Worm (Caenorhabditis elegans) whole organism, L2 larva: ENCODE measurements around the gene fbxb-25.
"Not testable (repeated sequence)": the region's sequence is repeated elsewhere in the genome, so short reads cannot be mapped to it uniquely, and the experiment has no call there.

ENCODE experiments used
- C34F6.9 ChIP-seq: fragments of 150-350 bp; optimal IDR thresholded peaks from 2 replicates; lab custom pipeline; 2014; ENCODE audit warnings: missing biosample characterization, missing genetic modification characterization
- F13H6.1 ChIP-seq: sonication (generic microtip); optimal IDR thresholded peaks from 2 replicates; lab custom pipeline; 2016; ENCODE audit warnings: missing genetic modification characterization, missing compliant biosample characterization
- R02D3.7 ChIP-seq: fragments of 150-350 bp; optimal IDR thresholded peaks from 2 replicates; lab custom pipeline; 2014; ENCODE audit warnings: missing biosample characterization, missing genetic modification characterization
- Y55F3AM.14 ChIP-seq: fragments of 200-800 bp; sonication (Bioruptor generic); optimal IDR thresholded peaks from 2 replicates; lab custom pipeline; 2018; ENCODE audit warnings: mild to moderate bottlenecking, missing genetic modification characterization, missing compliant biosample characterization
- alr-1 ChIP-seq: fragments of 150-350 bp; optimal IDR thresholded peaks from 2 replicates; lab custom pipeline; 2014; ENCODE audit warnings: missing biosample characterization, missing genetic modification characterization
- aly-2 ChIP-seq: fragments of 150-350 bp; optimal IDR thresholded peaks from 2 replicates; lab custom pipeline; 2014; ENCODE audit warnings: missing biosample characterization, missing genetic modification characterization
- ama-1 ChIP-seq: fragments of 150-350 bp; optimal IDR thresholded peaks from 2 replicates; lab custom pipeline; 2018; ENCODE audit warnings: inconsistent platforms
- crh-2 ChIP-seq: sonication (generic microtip); optimal IDR thresholded peaks from 2 replicates; lab custom pipeline; 2017; ENCODE audit warnings: missing biosample characterization, missing genetic modification characterization
- dmd-4 ChIP-seq: sonication (generic microtip); optimal IDR thresholded peaks from 2 replicates; lab custom pipeline; 2017; ENCODE audit warnings: missing biosample characterization, missing genetic modification characterization
- fos-1 ChIP-seq: fragments of 150-350 bp; optimal IDR thresholded peaks from 2 replicates; lab custom pipeline; 2014; ENCODE audit warnings: missing biosample characterization, missing genetic modification characterization
- gmeb-1 ChIP-seq: fragments of 150-350 bp; optimal IDR thresholded peaks from 2 replicates; lab custom pipeline; 2014; ENCODE audit warnings: missing biosample characterization, missing genetic modification characterization
- lsy-2 ChIP-seq, 2 experiments: fragments of 150-350 bp in 1 of 2; sonication (generic microtip) in 1 of 2; optimal IDR thresholded peaks; 2 replicates each; lab custom pipeline; 2014 to 2017; ENCODE audit warnings: missing biosample characterization in 2 of 2, missing genetic modification characterization in 2 of 2
- mab-5 ChIP-seq: fragments of 150-350 bp; optimal IDR thresholded peaks from 2 replicates; lab custom pipeline; 2014; ENCODE audit warnings: missing biosample characterization, missing genetic modification characterization
- mbf-1 ChIP-seq: sonication (generic microtip); optimal IDR thresholded peaks from 2 replicates; lab custom pipeline; 2017; ENCODE audit warnings: missing biosample characterization, missing genetic modification characterization
- mdl-1 ChIP-seq, 2 experiments: fragments of 150-350 bp in 1 of 2; sonication (generic microtip) in 1 of 2; optimal IDR thresholded peaks; 2 replicates each; lab custom pipeline; 2017; ENCODE audit warnings: missing biosample characterization in 2 of 2, missing genetic modification characterization in 2 of 2
- nhr-10 ChIP-seq: sonication (generic microtip); optimal IDR thresholded peaks from 2 replicates; lab custom pipeline; 2017; ENCODE audit warnings: missing biosample characterization, missing genetic modification characterization
- nhr-11 ChIP-seq: fragments of 150-350 bp; optimal IDR thresholded peaks from 2 replicates; lab custom pipeline; 2014; ENCODE audit warnings: missing biosample characterization, missing genetic modification characterization
- nhr-129 ChIP-seq: fragments of 150-350 bp; optimal IDR thresholded peaks from 2 replicates; lab custom pipeline; 2014; ENCODE audit warnings: missing biosample characterization, missing genetic modification characterization
- nhr-21 ChIP-seq: fragments of 150-350 bp; optimal IDR thresholded peaks from 2 replicates; lab custom pipeline; 2014; ENCODE audit warnings: missing biosample characterization, missing genetic modification characterization
- nhr-23 ChIP-seq: fragments of 150-350 bp; optimal IDR thresholded peaks from 2 replicates; lab custom pipeline; 2014; ENCODE audit warnings: missing biosample characterization, missing genetic modification reagents, missing genetic modification characterization
- nhr-25 ChIP-seq: fragments of 150-350 bp; sonication (generic microtip); optimal IDR thresholded peaks from 3 replicates; lab custom pipeline; 2014; ENCODE audit warnings: missing biosample characterization, missing genetic modification characterization
- nhr-6 ChIP-seq: fragments of 150-350 bp; optimal IDR thresholded peaks from 2 replicates; lab custom pipeline; 2014; ENCODE audit warnings: missing biosample characterization, missing genetic modification characterization
- nhr-77 ChIP-seq: fragments of 150-350 bp; optimal IDR thresholded peaks from 2 replicates; lab custom pipeline; 2014; ENCODE audit warnings: missing biosample characterization, missing genetic modification characterization
- sem-4 ChIP-seq: fragments of 150-350 bp; optimal IDR thresholded peaks from 2 replicates; lab custom pipeline; 2014; ENCODE audit warnings: missing biosample characterization, missing genetic modification reagents, missing genetic modification characterization
- sma-3 ChIP-seq: sonication (generic microtip); optimal IDR thresholded peaks from 2 replicates; lab custom pipeline; 2016; ENCODE audit warnings: missing genetic modification reagents, missing genetic modification characterization, missing compliant biosample characterization
- sma-9 ChIP-seq, 2 experiments: fragments of 150-350 bp in 1 of 2; sonication (generic microtip) in 1 of 2; optimal IDR thresholded peaks; 2 replicates each; lab custom pipeline; 2014 to 2016; ENCODE audit warnings: missing genetic modification characterization in 2 of 2, mild to moderate bottlenecking in 1 of 2, missing biosample characterization in 1 of 2, missing compliant biosample characterization in 1 of 2, missing genetic modification reagents in 1 of 2, moderate library complexity in 1 of 2
- snpc-4 ChIP-seq: fragments of 150-350 bp; optimal IDR thresholded peaks from 2 replicates; lab custom pipeline; 2014; ENCODE audit warnings: missing biosample characterization, missing genetic modification characterization
- unc-39 ChIP-seq: fragments of 150-350 bp; optimal IDR thresholded peaks from 2 replicates; lab custom pipeline; 2014; ENCODE audit warnings: missing biosample characterization, missing genetic modification characterization
- unc-55 ChIP-seq: fragments of 150-350 bp; sonication (generic microtip); optimal IDR thresholded peaks from 3 replicates; lab custom pipeline; 2014; ENCODE audit warnings: missing biosample characterization, missing genetic modification reagents, missing genetic modification characterization
- unc-62 ChIP-seq: fragments of 150-350 bp; optimal IDR thresholded peaks from 2 replicates; lab custom pipeline; 2014; ENCODE audit warnings: missing biosample characterization, missing genetic modification reagents, missing genetic modification characterization
- ztf-11 ChIP-seq: sonication (generic microtip); optimal IDR thresholded peaks from 2 replicates; lab custom pipeline; 2017; ENCODE audit warnings: missing biosample characterization, missing genetic modification characterization
- ztf-4 ChIP-seq: fragments of 150-350 bp; optimal IDR thresholded peaks from 2 replicates; lab custom pipeline; 2014; ENCODE audit warnings: missing biosample characterization, missing genetic modification characterization

The fbxb-25 gene

ce11 chrII:1657202-1657601 is 26.6 kb upstream of the fbxb-25 start, which contains the start of gene ZC204.12:
Gene ZC204.12, minus strand, starts transcription at chrII:1657302.
- TF ChIP-seq aly-2 (tag; lab: Kevin White, UChicago) (no peak), C34F6.9 (no peak), crh-2 (tag; lab: Kevin White, UChicago) (no peak), alr-1 (tag; lab: Kevin White, UChicago) (no peak), ztf-4 (tag; lab: Kevin White, UChicago) (no peak), ama-1 (lab: Kevin White, UChicago) (no peak), unc-39 (tag; lab: Kevin White, UChicago) (no peak), Y55F3AM.14 (no peak)

ce11 chrII:1659729-1660128 is 24.1 kb upstream of the fbxb-25 start:
- peak; percentile 21 for TF ChIP-seq fos-1 (tag; lab: Kevin White, UChicago)

ce11 chrII:1660888-1661287 is 23.0 kb upstream of the fbxb-25 start, which contains the start of gene ZC204.13:
Gene ZC204.13, minus strand, starts transcription at chrII:1660988.
- not testable (repeated sequence) for TF ChIP-seq ztf-4, aly-2, snpc-4 (tag; lab: Kevin White, UChicago)

ce11 chrII:1661300-1661838 is 22.5 kb upstream of the fbxb-25 start:
- peak in 1 of 2 experiments; percentile 33 for TF ChIP-seq lsy-2 (tag; optimal IDR thresholded peaks at IDR 0.05; lab: Kevin White, UChicago)

- TF ChIP-seq R02D3.7 (no peak), lsy-2 (tag; optimal IDR thresholded peaks at IDR 0.05; lab: Kevin White, UChicago) (peak in 1 of 2 experiments; percentile 41), ztf-4 (tag; lab: Kevin White, UChicago) (no peak), nhr-25 (tag; lab: Kevin White, UChicago) (no peak), ztf-11 (no peak)
Observed at ce11 chrII:1662881-1663280, 21.0 kb upstream of the fbxb-25 start, which contains the start of gene ZC204.14. Gene ZC204.14, minus strand, starts transcription at chrII:1662949.

- TF ChIP-seq fos-1 (tag; lab: Kevin White, UChicago) (peak; percentile 49), sem-4 (tag; lab: Kevin White, UChicago) (no peak), sma-3 (GFP tag; lab: Kevin White, UChicago) (no peak), nhr-21 (tag; lab: Kevin White, UChicago) (no peak), nhr-77 (tag; lab: Kevin White, UChicago) (no peak), dmd-4 (no peak), unc-62 (GFP tag; lab: Kevin White, UChicago) (no peak), nhr-10 (tag; lab: Kevin White, UChicago) (no peak), mbf-1 (tag; lab: Kevin White, UChicago) (no peak), nhr-23 (tag; lab: Kevin White, UChicago) (no peak), crh-2 (tag; lab: Kevin White, UChicago) (no peak), snpc-4 (tag; lab: Kevin White, UChicago) (no peak), nhr-129 (tag; lab: Kevin White, UChicago) (peak; percentile 11), unc-55 (GFP tag; lab: Kevin White, UChicago) (peak; percentile 24), sma-9 (GFP tag; optimal IDR thresholded peaks at IDR 0.05; lab: Kevin White, UChicago) (peak; percentile 52), sma-9 (tag; optimal IDR thresholded peaks at IDR 0.05; lab: Kevin White, UChicago) (no peak), F13H6.1 (peak; percentile 74), nhr-11 (no peak)
Observed at ce11 chrII:1663516-1663915, 20.3 kb upstream of the fbxb-25 start, which contains the start of gene duxl-1. Gene duxl-1, plus strand, starts transcription at chrII:1663699.

ce11 chrII:1666025-1666424 is 17.8 kb upstream of the fbxb-25 start, which contains the start of gene srlf-29:
Gene srlf-29, plus strand, starts transcription at chrII:1666325.
- TF ChIP-seq mbf-1 (tag; lab: Kevin White, UChicago) (no peak), nhr-6 (no peak), ztf-4 (tag; lab: Kevin White, UChicago) (no peak), mab-5 (tag; lab: Kevin White, UChicago) (no peak), unc-39 (tag; lab: Kevin White, UChicago) (no peak), sma-3 (GFP tag; lab: Kevin White, UChicago) (no peak), gmeb-1 (tag; lab: Kevin White, UChicago) (no peak), R02D3.7 (no peak), Y55F3AM.14 (no peak), mdl-1 (tag; optimal IDR thresholded peaks at IDR 0.05; lab: Kevin White, UChicago) (no peak), F13H6.1 (no peak), C34F6.9 (no peak), lsy-2 (tag; optimal IDR thresholded peaks at IDR 0.05; lab: Kevin White, UChicago) (no peak)
- TF ChIP-seq, all 48 proteins: peak for 0
